Worm (Caenorhabditis elegans): Measurements from ENCODE around the gene F10E7.5.

F10E7.5 gene

DNA sequence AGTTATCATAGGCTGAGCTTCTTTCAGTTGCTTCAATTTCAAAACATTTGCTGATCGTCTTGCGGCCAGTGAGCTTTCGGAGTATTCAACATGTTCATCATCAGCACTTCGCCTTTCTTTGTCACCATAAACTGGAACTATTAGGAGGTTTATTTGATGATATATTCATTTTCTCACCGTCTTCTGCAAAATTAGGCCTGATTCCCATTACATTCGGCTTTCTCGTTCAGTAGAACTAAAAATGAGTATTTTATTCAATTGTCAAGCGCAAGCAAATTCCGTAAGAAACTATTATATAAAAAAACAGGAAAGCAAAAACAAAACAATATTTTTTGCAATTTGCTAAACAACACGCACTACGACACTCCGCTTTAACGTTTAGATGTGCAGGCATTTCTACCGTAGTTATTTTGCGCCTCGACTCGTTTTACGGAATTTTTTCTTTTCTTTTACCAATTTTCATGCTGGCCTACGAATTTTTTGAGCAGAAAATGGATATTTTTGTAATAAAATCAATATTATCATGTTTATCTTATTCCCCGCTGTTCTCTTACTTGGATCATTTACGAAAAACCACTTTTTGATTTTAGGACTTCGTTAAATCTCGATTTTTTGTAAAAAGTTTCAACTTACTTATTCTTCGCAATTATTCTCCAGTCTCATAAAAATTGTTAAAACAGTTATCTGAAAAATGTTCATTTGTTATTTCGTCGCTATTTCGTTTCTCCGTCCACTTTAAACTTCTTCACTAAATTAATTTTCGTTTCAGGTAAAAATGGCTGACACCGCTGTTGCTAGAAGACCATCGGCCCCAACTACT, 6.8 kb upstream of the F10E7.5 start, which contains the start of the genes farl-11 and rpl-33:
farl-11 (minus strand) TSS at position 242 of the 820 bp plus-strand sequence.
rpl-33 (plus strand) TSS at position 770 of the 820 bp plus-strand sequence.
- TF ChIP-seq die-1 (tag; optimal IDR thresholded peaks at IDR 0.05) = no peak
- TF ChIP-seq K12H6.12 (tag; optimal IDR thresholded peaks at IDR 0.05) = peak; percentile 56
- no peak for TF ChIP-seq ztf-6 (GFP tag; IDR thresholded peaks at IDR 0.05)
- TF ChIP-seq mel-28 (tag; optimal IDR thresholded peaks at IDR 0.05; ENCODE audit: borderline replicate concordance) = no peak
- TF ChIP-seq sea-2 (GFP tag; IDR thresholded peaks at IDR 0.05) = no peak
- TF ChIP-seq B0019.2 (GFP tag; conservative IDR thresholded peaks at IDR 0.05) = no peak
- TF ChIP-seq hrde-1 (tag; optimal IDR thresholded peaks at IDR 0.05; ENCODE audit: borderline replicate concordance) = no peak
- no peak for TF ChIP-seq xnd-1 (tag; optimal IDR thresholded peaks at IDR 0.05)
- peak; percentile 72 for TF ChIP-seq attf-5 (GFP tag; optimal IDR thresholded peaks at IDR 0.05)
- peak; percentile 89 for TF ChIP-seq F23B12.7 (tag; optimal IDR thresholded peaks at IDR 0.05; ENCODE audit: insufficient read depth)
- no peak for TF ChIP-seq madf-8 (GFP tag; conservative IDR thresholded peaks at IDR 0.05)
- TF ChIP-seq somi-1 (GFP tag; optimal IDR thresholded peaks at IDR 0.05) = no peak
- no peak for TF ChIP-seq egl-44 (GFP tag; IDR thresholded peaks at IDR 0.05)
- no peak for TF ChIP-seq ztf-25 (GFP tag; IDR thresholded peaks at IDR 0.05)
- TF ChIP-seq nfyb-1 (GFP tag; IDR thresholded peaks at IDR 0.05) = no peak
- TF ChIP-seq C06A6.2 (GFP tag; conservative IDR thresholded peaks at IDR 0.05) = no peak
- TF ChIP-seq B0336.3 (GFP tag; IDR thresholded peaks at IDR 0.05) = no peak
- no peak for TF ChIP-seq ets-4 (GFP tag; optimal IDR thresholded peaks at IDR 0.05)
- TF ChIP-seq ZK185.1 (tag; optimal IDR thresholded peaks at IDR 0.05; ENCODE audit: poor library complexity, severe bottlenecking) = peak; percentile 37
- no peak for TF ChIP-seq let-607 (tag; optimal IDR thresholded peaks at IDR 0.05)
- TF ChIP-seq ceh-91 (GFP tag; IDR thresholded peaks at IDR 0.05) = no peak
- TF ChIP-seq T26A5.8 (tag; optimal IDR thresholded peaks at IDR 0.05) = no peak
- TF ChIP-seq madf-3 (GFP tag; IDR thresholded peaks at IDR 0.05) = no peak
- peak; percentile 57 for TF ChIP-seq F33H1.4 (GFP tag; IDR thresholded peaks at IDR 0.05)
- TF ChIP-seq snpc-1.3 (tag; optimal IDR thresholded peaks at IDR 0.05; ENCODE audit: insufficient read depth) = peak; percentile 59
- TF ChIP-seq athp-1 (tag; optimal IDR thresholded peaks at IDR 0.05) = no peak
- TF ChIP-seq ceh-27 (GFP tag; optimal IDR thresholded peaks at IDR 0.05) = peak; percentile 25
- TF ChIP-seq unc-130 (GFP tag; optimal IDR thresholded peaks at IDR 0.05) = no peak
- TF ChIP-seq ceh-40 (GFP tag; IDR thresholded peaks at IDR 0.05) = no peak
- no peak for TF ChIP-seq egrh-3 (GFP tag; IDR thresholded peaks at IDR 0.05)
- TF ChIP-seq cebp-1 (GFP tag; IDR thresholded peaks at IDR 0.05) = no peak
- TF ChIP-seq cebp-1 (tag; optimal IDR thresholded peaks at IDR 0.05) = peak; percentile 43
- TF ChIP-seq dox-1 (GFP tag; IDR thresholded peaks at IDR 0.05) = 0 out of 2 replicates have a peak, but pooled peaks have one; percentile 16
- no peak for TF ChIP-seq tbx-9 (tag; optimal IDR thresholded peaks at IDR 0.05; ENCODE audit: borderline replicate concordance)
- no peak for TF ChIP-seq him-1 (tag; optimal IDR thresholded peaks at IDR 0.05)
- no peak for TF ChIP-seq ztf-28 (GFP tag; IDR thresholded peaks at IDR 0.05)
- no peak for TF ChIP-seq dpff-1 (tag; optimal IDR thresholded peaks at IDR 0.05)
- peak; percentile 18 for TF ChIP-seq efl-1 (GFP tag; optimal IDR thresholded peaks at IDR 0.05)
- TF ChIP-seq F52B5.7 (tag; optimal IDR thresholded peaks at IDR 0.05) = no peak
- TF ChIP-seq unc-62 (GFP tag; optimal IDR thresholded peaks at IDR 0.05) = no peak
- no peak for TF ChIP-seq let-526 (GFP tag; IDR thresholded peaks at IDR 0.05)
- no peak for TF ChIP-seq F39B2.1 (GFP tag; IDR thresholded peaks at IDR 0.05)
- TF ChIP-seq D2030.7 (GFP tag; IDR thresholded peaks at IDR 0.05) = no peak
- no peak for TF ChIP-seq attf-6 (GFP tag; IDR thresholded peaks at IDR 0.05)
- TF ChIP-seq C17E4.6 (GFP tag; IDR thresholded peaks at IDR 0.05) = no peak
- no peak for TF ChIP-seq sptf-2 (GFP tag; optimal IDR thresholded peaks at IDR 0.05)
- no peak for TF ChIP-seq ztf-26 (tag; optimal IDR thresholded peaks at IDR 0.05)
- TF ChIP-seq ztf-3 (GFP tag; optimal IDR thresholded peaks at IDR 0.05) = no peak

Measured in whole organism, young adult.